Worm (Caenorhabditis elegans) whole organism, L4/young adult: ENCODE results near the gene zzz-1.
A peak's percentile ranks its signal among the peaks of the same experiment; 100 is the strongest.

ENCODE experiments used
- W03F9.2 ChIP-seq: fragments of 150-350 bp; optimal IDR thresholded peaks from 2 replicates; lab custom pipeline; 2014; ENCODE audit warnings: missing biosample characterization, missing genetic modification characterization
- dao-5 ChIP-seq: sonication (generic microtip); optimal IDR thresholded peaks from 2 replicates; lab custom pipeline; 2016; ENCODE audit warnings: missing genotype, missing genetic modification characterization, moderate library complexity, missing compliant biosample characterization
- him-1 ChIP-seq: sonication (generic microtip); optimal IDR thresholded peaks from 2 replicates; lab custom pipeline; 2016; ENCODE audit warnings: missing genotype, missing genetic modification reagents, missing genetic modification characterization, missing compliant biosample characterization

zzz-1 gene

ce11 chrV:10940571-10940991, 31.6 kb upstream of the zzz-1 start:
- TF ChIP-seq dao-5 (tag; lab: Kevin White, UChicago) (no peak), W03F9.2 (tag; lab: Kevin White, UChicago) (peak; percentile 19)

- TF ChIP-seq him-1 (tag; lab: Kevin White, UChicago) (no peak), W03F9.2 (tag; lab: Kevin White, UChicago) (no peak), dao-5 (tag; lab: Kevin White, UChicago) (no peak)
Observed at ce11 chrV:10939990-10940570, 31.1 kb upstream of the zzz-1 start.

- TF ChIP-seq dao-5 (tag; lab: Kevin White, UChicago) = no peak
- TF ChIP-seq him-1 (tag; lab: Kevin White, UChicago) = no peak
- TF ChIP-seq W03F9.2 (tag; lab: Kevin White, UChicago) = no peak
Observed at ce11 chrV:10938739-10939138, 29.8 kb upstream of the zzz-1 start, which contains the start of gene F17C11.11. TSS of gene F17C11.11 (minus strand) at chrV:10938817.

ce11 chrV:10937294-10937693, 28.3 kb upstream of the zzz-1 start:
- no peak for TF ChIP-seq dao-5 (tag; lab: Kevin White, UChicago)
- TF ChIP-seq W03F9.2 (tag; lab: Kevin White, UChicago) = peak; percentile 10

ce11 chrV:10936681-10937080, 27.7 kb upstream of the zzz-1 start, which contains the start of gene F17C11.12:
TSS of gene F17C11.12 (minus strand) at chrV:10936920.
- TF ChIP-seq dao-5 (tag; lab: Kevin White, UChicago) = no peak
- no peak for TF ChIP-seq W03F9.2 (tag; lab: Kevin White, UChicago)
- no peak for TF ChIP-seq him-1 (tag; lab: Kevin White, UChicago)

ce11 chrV:10932411-10932810, 23.4 kb upstream of the zzz-1 start, which contains the start of gene F58B4.5:
TSS of gene F58B4.5 (plus strand) at chrV:10932693.
- TF ChIP-seq W03F9.2 (tag; lab: Kevin White, UChicago) (peak; percentile 21), dao-5 (tag; lab: Kevin White, UChicago) (no peak)

- TF ChIP-seq him-1 (tag; lab: Kevin White, UChicago) (no peak), W03F9.2 (tag; lab: Kevin White, UChicago) (no peak), dao-5 (tag; lab: Kevin White, UChicago) (no peak)
Observed at ce11 chrV:10931189-10931588, 22.2 kb upstream of the zzz-1 start, which contains the start of gene scvp-1. TSS of gene scvp-1 (minus strand) at chrV:10931289.

- TF ChIP-seq dao-5 (tag; lab: Kevin White, UChicago) = no peak
- no peak for TF ChIP-seq W03F9.2 (tag; lab: Kevin White, UChicago)
- no peak for TF ChIP-seq him-1 (tag; lab: Kevin White, UChicago)
Observed at ce11 chrV:10929511-10929910, 20.5 kb upstream of the zzz-1 start, which contains the start of gene F58B4.3. TSS of gene F58B4.3 (plus strand) at chrV:10929811.

- TF ChIP-seq W03F9.2 (tag; lab: Kevin White, UChicago) (no peak), dao-5 (tag; lab: Kevin White, UChicago) (no peak), him-1 (tag; lab: Kevin White, UChicago) (no peak)
Observed at ce11 chrV:10925658-10926057, 16.7 kb upstream of the zzz-1 start.

ce11 chrV:10924731-10925130, 15.8 kb upstream of the zzz-1 start, which contains the start of gene F58B4.6:
TSS of gene F58B4.6 (plus strand) at chrV:10925031.
- no peak for TF ChIP-seq dao-5 (tag; lab: Kevin White, UChicago)
- TF ChIP-seq W03F9.2 (tag; lab: Kevin White, UChicago) = no peak
- no peak for TF ChIP-seq him-1 (tag; lab: Kevin White, UChicago)

- TF ChIP-seq W03F9.2 (tag; lab: Kevin White, UChicago) (no peak), dao-5 (tag; lab: Kevin White, UChicago) (no peak), him-1 (tag; lab: Kevin White, UChicago) (no peak)
Observed at ce11 chrV:10923229-10923628, 14.3 kb upstream of the zzz-1 start, which contains the start of gene F58B4.7. TSS of gene F58B4.7 (minus strand) at chrV:10923329.

ce11 chrV:10921747-10922146, 12.8 kb upstream of the zzz-1 start, which contains the start of gene nas-31:
TSS of gene nas-31 (minus strand) at chrV:10921847.
- no peak for TF ChIP-seq him-1 (tag; lab: Kevin White, UChicago)
- no peak for TF ChIP-seq dao-5 (tag; lab: Kevin White, UChicago)
- TF ChIP-seq W03F9.2 (tag; lab: Kevin White, UChicago) = no peak

ce11 chrV:10918373-10918772, 9.4 kb upstream of the zzz-1 start, which contains the start of gene F58B4.2:
TSS of gene F58B4.2 (minus strand) at chrV:10918473.
- TF ChIP-seq W03F9.2 (tag; lab: Kevin White, UChicago) = no peak
- no peak for TF ChIP-seq him-1 (tag; lab: Kevin White, UChicago)
- no peak for TF ChIP-seq dao-5 (tag; lab: Kevin White, UChicago)

- TF ChIP-seq W03F9.2 (tag; lab: Kevin White, UChicago) (no peak), dao-5 (tag; lab: Kevin White, UChicago) (no peak), him-1 (tag; lab: Kevin White, UChicago) (no peak)
Observed at ce11 chrV:10915922-10916321, 7.0 kb upstream of the zzz-1 start.
